Worm (Caenorhabditis elegans): ENCODE data around the gene R02D1.2.
A peak's percentile ranks its signal among the peaks of the same experiment; 100 is the strongest.

Gene R02D1.2

DNA sequence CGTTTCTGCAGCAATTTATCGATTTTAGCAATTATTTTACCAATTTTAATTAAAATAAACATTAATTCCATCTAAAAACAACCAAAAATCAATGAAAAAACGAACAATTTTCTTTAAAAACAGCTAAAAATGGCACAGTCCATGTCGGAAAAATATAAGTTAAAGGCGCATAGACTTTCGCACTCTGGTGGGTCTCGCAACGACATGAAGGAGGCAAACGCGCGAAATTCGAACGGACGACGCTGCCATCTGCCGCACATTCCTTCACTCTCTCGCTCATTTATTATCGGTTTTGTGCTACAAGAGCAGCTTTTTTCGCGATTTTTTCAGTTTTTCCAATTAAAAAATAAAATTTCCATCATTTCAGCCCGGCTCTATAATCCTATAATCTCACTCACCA, 24.2 kb upstream of the R02D1.2 start, which contains the start of gene mcm-7 (continued):
- no peak for TF ChIP-seq Y105C5A.15 (GFP tag; IDR thresholded peaks at IDR 0.05)
- no peak for TF ChIP-seq nhr-102 (tag; optimal IDR thresholded peaks at IDR 0.05)
- no peak for TF ChIP-seq F10B5.3 (tag; optimal IDR thresholded peaks at IDR 0.05)
- no peak for TF ChIP-seq daf-12 (tag; optimal IDR thresholded peaks at IDR 0.05)
- TF ChIP-seq lin-39 (tag; optimal IDR thresholded peaks at IDR 0.05) = no peak
- TF ChIP-seq nhr-76 (tag; optimal IDR thresholded peaks at IDR 0.05) = no peak
- TF ChIP-seq Y75B8A.6 (GFP tag; IDR thresholded peaks at IDR 0.05) = no peak
- TF ChIP-seq daf-8 (GFP tag; IDR thresholded peaks at IDR 0.05) = no peak
- no peak for TF ChIP-seq ztf-7 (tag; optimal IDR thresholded peaks at IDR 0.05)
- TF ChIP-seq lin-38 (GFP tag; IDR thresholded peaks at IDR 0.05) = peak; percentile 68
- TF ChIP-seq aha-1 (tag) = peak; percentile 68
- peak; percentile 42 for TF ChIP-seq hlh-11 (tag; optimal IDR thresholded peaks at IDR 0.05)
- TF ChIP-seq ceh-82 (tag; optimal IDR thresholded peaks at IDR 0.05) = no peak
- peak in 1 of 2 experiments; percentile 78 for TF ChIP-seq lsy-2 (tag; optimal IDR thresholded peaks at IDR 0.05)
- TF ChIP-seq snpc-4 (tag; optimal IDR thresholded peaks at IDR 0.05) = no peak
- TF ChIP-seq nhr-237 (tag; optimal IDR thresholded peaks at IDR 0.05) = no peak
- no peak for TF ChIP-seq madf-5 (GFP tag; IDR thresholded peaks at IDR 0.05)
- TF ChIP-seq tra-1 (GFP tag; IDR thresholded peaks at IDR 0.05) = no peak
- no peak for TF ChIP-seq F26F4.8 (GFP tag; conservative IDR thresholded peaks at IDR 0.05)
- no peak for TF ChIP-seq nhr-48 (tag; optimal IDR thresholded peaks at IDR 0.05)
- TF ChIP-seq nhr-77 (tag; optimal IDR thresholded peaks at IDR 0.05) = no peak
- peak; percentile 39; the same call in 1 of the 2 replicates for TF ChIP-seq hmg-1.1 (GFP tag; IDR thresholded peaks at IDR 0.05)
- TF ChIP-seq spr-3 (GFP tag; optimal IDR thresholded peaks at IDR 0.05) = no peak

DNA sequence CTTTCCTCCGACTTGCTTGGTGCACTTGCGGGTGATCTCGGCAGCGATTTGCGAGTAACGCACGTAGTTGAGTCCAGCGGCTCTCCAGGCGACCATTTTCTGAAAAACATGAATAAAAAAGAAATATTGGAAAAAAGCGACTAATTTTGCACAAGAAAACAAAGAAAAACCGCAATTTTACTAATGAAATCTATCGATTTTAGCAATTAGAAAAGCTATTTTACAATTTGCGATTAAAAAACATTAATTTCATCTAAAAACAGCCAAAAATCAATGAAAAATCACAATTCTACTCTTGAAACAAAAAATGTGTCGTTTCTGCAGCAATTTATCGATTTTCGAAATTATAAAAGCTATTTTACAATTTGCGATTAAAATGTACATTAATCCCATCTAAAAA, 23.7 kb upstream of the R02D1.2 start, which contains the start of gene hpo-18:
TSS of gene hpo-18 (minus strand) at position 101 of the 400 bp plus-strand sequence.
- TF ChIP-seq aha-1 (tag) = peak; percentile 67
- TF ChIP-seq snpc-4 (tag; optimal IDR thresholded peaks at IDR 0.05) = no peak

DNA sequence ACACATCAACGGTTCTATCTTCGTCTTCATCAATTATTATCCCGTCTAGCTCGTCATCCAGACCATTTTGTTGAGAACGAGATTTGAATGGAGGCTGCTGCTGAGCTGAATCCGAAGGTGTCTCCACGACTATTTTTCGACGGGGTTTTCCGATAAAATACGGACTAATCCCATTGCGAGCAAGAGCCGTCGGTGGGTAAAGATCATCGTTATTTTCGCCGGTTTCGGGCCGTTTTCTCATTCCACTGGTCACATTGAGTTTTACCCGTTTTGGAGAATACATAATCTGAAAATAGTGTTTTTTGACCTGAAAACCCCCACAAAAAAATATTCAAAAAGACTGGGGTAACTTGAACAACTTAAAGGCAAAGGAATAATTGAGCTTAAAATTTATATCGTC, 23.1 kb upstream of the R02D1.2 start, which contains the start of gene figl-1:
TSS of gene figl-1 (minus strand) at position 286 of the 400 bp plus-strand sequence.
- TF ChIP-seq lim-7 (GFP tag; IDR thresholded peaks at IDR 0.05) (0 out of 2 replicates have a peak, but pooled peaks have one; percentile 19), Y75B8A.6 (GFP tag; IDR thresholded peaks at IDR 0.05) (no peak), pha-4 (GFP tag; IDR thresholded peaks at IDR 0.05) (0 out of 2 replicates have a peak, but pooled peaks have one; percentile 16), pha-4 (tag; optimal IDR thresholded peaks at IDR 0.05) (no peak), egl-43 (GFP tag; IDR thresholded peaks at IDR 0.05) (0 out of 2 replicates have a peak, but pooled peaks have one; percentile 37), lin-13 (GFP tag; optimal IDR thresholded peaks at IDR 0.05) (no peak), nhr-76 (tag; optimal IDR thresholded peaks at IDR 0.05) (no peak), zfp-3 (GFP tag; conservative IDR thresholded peaks at IDR 0.05) (0 out of 2 replicates have a peak, but pooled peaks have one; percentile 29), ama-1 (optimal IDR thresholded peaks at IDR 0.05) (peak; percentile 74), mxl-2 (GFP tag; conservative IDR thresholded peaks at IDR 0.05) (no peak), lin-38 (GFP tag; IDR thresholded peaks at IDR 0.05) (peak; percentile 44)

DNA sequence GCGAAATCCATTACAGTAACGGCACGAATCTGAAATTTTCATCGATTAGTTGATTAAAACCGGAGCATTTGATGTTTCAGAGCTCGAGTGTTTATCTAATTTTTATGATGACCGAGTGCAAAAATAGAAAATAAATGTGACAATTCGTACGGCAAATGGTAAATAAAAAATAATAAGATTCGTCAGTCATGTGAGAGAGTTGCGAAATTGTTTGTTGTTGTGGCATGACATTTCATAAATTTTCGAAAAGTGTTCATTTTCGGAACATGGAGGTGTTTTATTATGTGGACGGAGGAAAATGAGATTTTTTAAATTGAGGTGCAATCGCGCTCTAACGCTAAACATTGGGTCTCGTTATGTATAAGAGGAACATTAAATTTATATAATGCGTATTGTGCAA, 19.1 kb upstream of the R02D1.2 start:
- TF ChIP-seq pha-4 (GFP tag; IDR thresholded peaks at IDR 0.05) (no peak), pha-4 (tag; optimal IDR thresholded peaks at IDR 0.05) (no peak), nhr-102 (tag; optimal IDR thresholded peaks at IDR 0.05) (no peak), hlh-30 (tag; optimal IDR thresholded peaks at IDR 0.05; ENCODE audit: insufficient read depth) (peak; percentile 14), lin-38 (GFP tag; IDR thresholded peaks at IDR 0.05) (peak; percentile 42; the same call in 1 of the 2 replicates), daf-16 (GFP tag; optimal IDR thresholded peaks at IDR 0.05) (no peak), daf-16 (tag; optimal IDR thresholded peaks at IDR 0.05) (peak; percentile 34)

DNA sequence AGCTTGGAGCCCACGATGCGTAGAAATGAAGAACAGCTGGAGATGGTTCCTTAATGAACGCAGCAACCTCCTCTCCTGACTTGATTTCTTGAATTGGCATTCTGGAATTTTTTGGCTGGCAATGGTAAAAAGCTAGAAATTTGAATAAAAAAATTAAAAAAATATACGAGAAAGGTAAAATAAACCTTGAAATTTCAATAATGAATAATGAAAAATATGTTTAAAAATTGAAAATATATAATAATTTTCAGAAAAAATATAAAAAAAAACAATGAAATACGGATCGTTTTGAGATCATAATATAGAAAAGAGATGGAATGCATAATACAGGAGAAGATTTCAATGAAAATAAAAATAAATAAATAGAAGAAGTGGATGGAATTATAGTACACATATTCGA, 18.6 kb upstream of the R02D1.2 start, which contains the start of gene glrx-3:
TSS of gene glrx-3 (minus strand) at position 101 of the 400 bp plus-strand sequence.
- TF ChIP-seq lin-38 (GFP tag; IDR thresholded peaks at IDR 0.05) = peak; percentile 37; the same call in 1 of the 2 replicates
- no peak for TF ChIP-seq duxl-1 (tag; optimal IDR thresholded peaks at IDR 0.05; ENCODE audit: poor library complexity)

Measured in whole organism, L4 larva.